Fruit fly (Drosophila melanogaster): Measurements from ENCODE around the gene Ddr.

dm6 chr2L:6273963-6274834 lies 21.3 kb downstream of the Ddr start:
- TF ChIP-seq sisA (GFP tag; IDR thresholded peaks at IDR 0.05): no peak
- no peak for TF ChIP-seq CG8089 (GFP tag; optimal IDR thresholded peaks at IDR 0.05)
- no peak for TF ChIP-seq MBD-R2 (GFP tag; IDR thresholded peaks at IDR 0.05)
- TF ChIP-seq Ptx1 (GFP tag; IDR thresholded peaks at IDR 0.05): no peak
- no peak for TF ChIP-seq CG15514 (GFP tag; optimal IDR thresholded peaks at IDR 0.05)
- no peak for TF ChIP-seq CG4424 (GFP tag; optimal IDR thresholded peaks at IDR 0.05)

Measured in whole organism, embryonic.